Fruit fly (Drosophila melanogaster): Measurements from ENCODE around the gene CG15754.

Gene CG15754

dm6 chrX:13563483-13564443, 36.0 kb downstream of the CG15754 start, which contains the start of the genes CG46311 and Tpst (continued):
- peak; percentile 50 for TF ChIP-seq HLHmδ (GFP tag; optimal IDR thresholded peaks at IDR 0.05)
- no peak for TF ChIP-seq Oaz (GFP tag; IDR thresholded peaks at IDR 0.05)
- peak; percentile 44 for TF ChIP-seq CG4328 (GFP tag; optimal IDR thresholded peaks at IDR 0.05)
- peak; percentile 47; the same call in 1 of the 2 replicates for TF ChIP-seq sens-2 (GFP tag; IDR thresholded peaks at IDR 0.05)
- no peak for TF ChIP-seq Elba2 (GFP tag; optimal IDR thresholded peaks at IDR 0.05)
- TF ChIP-seq CG10431 (GFP tag; optimal IDR thresholded peaks at IDR 0.05), result peak; percentile 21
- peak; percentile 27; the same call in 1 of the 2 replicates for TF ChIP-seq esg (GFP tag; conservative IDR thresholded peaks at IDR 0.05)
- TF ChIP-seq CG4820 (GFP tag; optimal IDR thresholded peaks at IDR 0.05), result peak; percentile 50
- peak; percentile 67 for TF ChIP-seq az2 (GFP tag; optimal IDR thresholded peaks at IDR 0.05)
- TF ChIP-seq Dip3 (GFP tag; optimal IDR thresholded peaks at IDR 0.05), result peak; percentile 47
- TF ChIP-seq NFAT (GFP tag; IDR thresholded peaks at IDR 0.05), result peak; percentile 83
- TF ChIP-seq org-1 (GFP tag; optimal IDR thresholded peaks at IDR 0.05), result no peak
- TF ChIP-seq sc (optimal IDR thresholded peaks at IDR 0.05), result no peak
- peak; percentile 24 for TF ChIP-seq sc (GFP tag; optimal IDR thresholded peaks at IDR 0.05)
- peak; percentile 64 for TF ChIP-seq p53 (GFP tag; optimal IDR thresholded peaks at IDR 0.05)
- TF ChIP-seq Ets97D (GFP tag; optimal IDR thresholded peaks at IDR 0.05), result peak; percentile 78
- TF ChIP-seq CG7357 (GFP tag; IDR thresholded peaks at IDR 0.05), result no peak
- TF ChIP-seq Hey (tag; optimal IDR thresholded peaks at IDR 0.05), result no peak
- TF ChIP-seq Meics (GFP tag; optimal IDR thresholded peaks at IDR 0.05), result peak; percentile 69
- TF ChIP-seq slbo (GFP tag; IDR thresholded peaks at IDR 0.05), result peak; percentile 85
- peak; percentile 63 for TF ChIP-seq CG18599 (GFP tag; optimal IDR thresholded peaks at IDR 0.05)
- TF ChIP-seq rib (GFP tag; IDR thresholded peaks at IDR 0.05), result no peak
- TF ChIP-seq CG14441 (GFP tag; IDR thresholded peaks at IDR 0.05), result peak; percentile 60
- TF ChIP-seq lov (optimal IDR thresholded peaks at IDR 0.05), result no peak
- TF ChIP-seq lov (GFP tag; IDR thresholded peaks at IDR 0.05), result peak; percentile 62; the same call in 1 of the 3 replicates
- TF ChIP-seq tio (GFP tag; optimal IDR thresholded peaks at IDR 0.05), result peak; percentile 21
- TF ChIP-seq gsb-n (tag; optimal IDR thresholded peaks at IDR 0.05), result no peak
- peak; percentile 57; the same call in 2 of the 3 replicates for TF ChIP-seq CG11560 (tag; IDR thresholded peaks at IDR 0.05)
- TF ChIP-seq Blimp-1 (GFP tag; optimal IDR thresholded peaks at IDR 0.05), result peak; percentile 34
- no peak for TF ChIP-seq CG11723 (GFP tag; optimal IDR thresholded peaks at IDR 0.05)
- TF ChIP-seq CG10267 (tag; optimal IDR thresholded peaks at IDR 0.05), result peak; percentile 57
- peak; percentile 47 for TF ChIP-seq CG11504 (tag; optimal IDR thresholded peaks at IDR 0.05)
- TF ChIP-seq pb (GFP tag; optimal IDR thresholded peaks at IDR 0.05), result no peak
- peak; percentile 48 for TF ChIP-seq nmo (GFP tag; optimal IDR thresholded peaks at IDR 0.05)
- peak; percentile 89 for TF ChIP-seq Adf1 (GFP tag; IDR thresholded peaks at IDR 0.05)
- peak; percentile 33 for TF ChIP-seq Dad (GFP tag; optimal IDR thresholded peaks at IDR 0.05)
- TF ChIP-seq CG6689 (GFP tag; IDR thresholded peaks at IDR 0.05), result no peak
- no peak for TF ChIP-seq ash1 (GFP tag; optimal IDR thresholded peaks at IDR 0.05)
- no peak for TF ChIP-seq Ssrp (tag; optimal IDR thresholded peaks at IDR 0.05)
- peak; percentile 38; the same call in 1 of the 2 replicates for TF ChIP-seq E2f1 (GFP tag; IDR thresholded peaks at IDR 0.05)
- TF ChIP-seq repo (GFP tag; optimal IDR thresholded peaks at IDR 0.05), result no peak
- TF ChIP-seq vvl (GFP tag; IDR thresholded peaks at IDR 0.05), result peak; percentile 78
- TF ChIP-seq CTCF (GFP tag; optimal IDR thresholded peaks at IDR 0.05), result peak; percentile 99
- peak; percentile 26; the same call in 1 of the 2 replicates for TF ChIP-seq al (GFP tag; IDR thresholded peaks at IDR 0.05)
- no peak for TF ChIP-seq CG6683 (GFP tag; optimal IDR thresholded peaks at IDR 0.05)
- TF ChIP-seq CG2875 (GFP tag; optimal IDR thresholded peaks at IDR 0.05), result peak; percentile 6
- TF ChIP-seq zfh1 (GFP tag; IDR thresholded peaks at IDR 0.05), result peak; percentile 72; the same call in 2 of the 3 replicates
- 0 out of 2 replicates have a peak, but pooled peaks have one; percentile 27 for TF ChIP-seq CG5953 (GFP tag; IDR thresholded peaks at IDR 0.05)
- TF ChIP-seq so (GFP tag; IDR thresholded peaks at IDR 0.05), result no peak
- TF ChIP-seq Deaf1 (tag; optimal IDR thresholded peaks at IDR 0.05), result peak; percentile 65

Data from whole organism, embryonic.